Worm (Caenorhabditis elegans): ENCODE measurements around the gene ZC250.4.

Gene ZC250.4

ce11 chrV:5780713-5781360 is 32.1 kb downstream of the ZC250.4 start, which contains the start of gene F44E7.5 (continued):
- TF ChIP-seq lin-35 (GFP tag; optimal IDR thresholded peaks at IDR 0.05) (peak; percentile 0 to 41), ceh-82 (tag; optimal IDR thresholded peaks at IDR 0.05) (peak; percentile 31 to 78 (median 41)), ces-1 (GFP tag; optimal IDR thresholded peaks at IDR 0.05) (no peak), pag-3 (tag; optimal IDR thresholded peaks at IDR 0.05; ENCODE audit: borderline replicate concordance, insufficient read depth) (no peak), ets-5 (GFP tag; IDR thresholded peaks at IDR 0.05) (no peak), xbp-1 (tag; optimal IDR thresholded peaks at IDR 0.05) (peak; percentile 8), elt-3 (tag; optimal IDR thresholded peaks at IDR 0.05) (peak in 3 of 6 experiments; percentile 11 to 74 (median 51)), efl-1 (optimal IDR thresholded peaks at IDR 0.05) (peak; percentile 34 to 61), efl-1 (GFP tag; optimal IDR thresholded peaks at IDR 0.05 in 1 of 2) (peak; percentile 23 to 87), fos-1 (tag; optimal IDR thresholded peaks at IDR 0.05) (no peak), nhr-77 (tag; optimal IDR thresholded peaks at IDR 0.05) (no peak), blmp-1 (tag; optimal IDR thresholded peaks at IDR 0.05) (peak; percentile 28), lsy-2 (tag; optimal IDR thresholded peaks at IDR 0.05) (peak; percentile 20 to 46), nhr-85 (tag) (peak; percentile 81), mab-9 (GFP tag; IDR thresholded peaks at IDR 0.05) (no peak), ceh-63 (GFP tag; optimal IDR thresholded peaks at IDR 0.05) (no peak), mep-1 (tag; optimal IDR thresholded peaks at IDR 0.05) (peak; percentile 72), nhr-71 (tag; optimal IDR thresholded peaks at IDR 0.05) (peak; percentile 77), lin-14 (GFP tag; optimal IDR thresholded peaks at IDR 0.05) (peak; percentile 92), swsn-7 (tag; optimal IDR thresholded peaks at IDR 0.05) (peak; percentile 2), hpl-2 (GFP tag; optimal IDR thresholded peaks at IDR 0.05) (no peak), unc-98 (GFP tag; IDR thresholded peaks at IDR 0.05) (0 out of 2 replicates have a peak, but pooled peaks have one; percentile 4), grh-1 (GFP tag; IDR thresholded peaks at IDR 0.05) (0 out of 2 replicates have a peak, but pooled peaks have one; percentile 12), nhr-47 (tag; optimal IDR thresholded peaks at IDR 0.05) (peak; percentile 58), Y116A8C.19 (tag; optimal IDR thresholded peaks at IDR 0.05; ENCODE audit: borderline replicate concordance) (no peak), snpc-4 (tag; optimal IDR thresholded peaks at IDR 0.05) (no peak), nhr-12 (tag; optimal IDR thresholded peaks at IDR 0.05) (no peak)

ce11 chrV:5779984-5780383 is 33.0 kb downstream of the ZC250.4 start:
- no peak for TF ChIP-seq mep-1 (tag; optimal IDR thresholded peaks at IDR 0.05)
- TF ChIP-seq nhr-90 (tag; optimal IDR thresholded peaks at IDR 0.05; ENCODE audit: poor library complexity): no peak
- TF ChIP-seq nhr-237 (tag; optimal IDR thresholded peaks at IDR 0.05): no peak
- TF ChIP-seq C16A3.4 (tag; optimal IDR thresholded peaks at IDR 0.05): no peak
- TF ChIP-seq efl-1 (optimal IDR thresholded peaks at IDR 0.05): peak; percentile 8 to 36
- TF ChIP-seq efl-1 (GFP tag; optimal IDR thresholded peaks at IDR 0.05 in 1 of 2): peak in 1 of 2 experiments; percentile 2
- no peak for TF ChIP-seq ceh-63 (GFP tag; optimal IDR thresholded peaks at IDR 0.05)
- no peak for TF ChIP-seq nhr-76 (tag; optimal IDR thresholded peaks at IDR 0.05)
- no peak for TF ChIP-seq hlh-4 (tag; optimal IDR thresholded peaks at IDR 0.05)
- TF ChIP-seq lin-14 (GFP tag; optimal IDR thresholded peaks at IDR 0.05): peak; percentile 77
- TF ChIP-seq zag-1 (tag; optimal IDR thresholded peaks at IDR 0.05): no peak
- TF ChIP-seq elt-3 (tag; optimal IDR thresholded peaks at IDR 0.05): no peak
- peak; percentile 27 for TF ChIP-seq nhr-20 (tag; optimal IDR thresholded peaks at IDR 0.05)
- TF ChIP-seq nhr-77 (tag; optimal IDR thresholded peaks at IDR 0.05): no peak
- TF ChIP-seq ztf-4 (tag; optimal IDR thresholded peaks at IDR 0.05): no peak
- peak; percentile 48 for TF ChIP-seq unc-130 (tag; optimal IDR thresholded peaks at IDR 0.05)
- TF ChIP-seq swsn-7 (tag; optimal IDR thresholded peaks at IDR 0.05): no peak
- no peak for TF ChIP-seq nhr-47 (tag; optimal IDR thresholded peaks at IDR 0.05)
- TF ChIP-seq ama-1 (optimal IDR thresholded peaks at IDR 0.05): no peak
- no peak for TF ChIP-seq aha-1 (tag; optimal IDR thresholded peaks at IDR 0.05)
- TF ChIP-seq lir-3 (tag; optimal IDR thresholded peaks at IDR 0.05; ENCODE audit: poor library complexity): no peak
- TF ChIP-seq lin-35 (GFP tag; optimal IDR thresholded peaks at IDR 0.05): peak in 1 of 2 experiments; percentile 13
- TF ChIP-seq fkh-10 (GFP tag; optimal IDR thresholded peaks at IDR 0.05): no peak
- peak; percentile 63 for TF ChIP-seq nhr-19 (GFP tag; conservative IDR thresholded peaks at IDR 0.05)
- TF ChIP-seq skn-1 (tag; optimal IDR thresholded peaks at IDR 0.05): peak; percentile 45
- TF ChIP-seq tlp-1 (tag; optimal IDR thresholded peaks at IDR 0.05): no peak
- TF ChIP-seq fkh-4 (tag; optimal IDR thresholded peaks at IDR 0.05; ENCODE audit: borderline replicate concordance): no peak
- no peak for TF ChIP-seq dsc-1 (tag; optimal IDR thresholded peaks at IDR 0.05)
- no peak for TF ChIP-seq jun-1 (tag; optimal IDR thresholded peaks at IDR 0.05)
- TF ChIP-seq grh-1 (GFP tag; IDR thresholded peaks at IDR 0.05): no peak
- no peak for TF ChIP-seq sox-4 (tag; optimal IDR thresholded peaks at IDR 0.05)
- no peak for TF ChIP-seq nhr-28 (tag; optimal IDR thresholded peaks at IDR 0.05)
- TF ChIP-seq ets-5 (GFP tag; IDR thresholded peaks at IDR 0.05): no peak
- no peak for TF ChIP-seq ceh-90 (tag; optimal IDR thresholded peaks at IDR 0.05)
- no peak for TF ChIP-seq unc-62 (GFP tag; optimal IDR thresholded peaks at IDR 0.05)
